Worm (Caenorhabditis elegans) whole organism, L1 larva: ENCODE data around the gene sre-30.

Experiments
- C16A3.4 ChIP-seq: fragments of 150-350 bp; optimal IDR thresholded peaks from 2 replicates; lab custom pipeline; 2014; ENCODE audit warnings: missing biosample characterization, missing genetic modification characterization
- C34B4.2 ChIP-seq: sonication (generic microtip); optimal IDR thresholded peaks from 2 replicates; lab custom pipeline; 2017; ENCODE audit warnings: mild to moderate bottlenecking, missing genetic modification characterization, missing compliant biosample characterization
- alr-1 ChIP-seq: fragments of 200-800 bp; sonication (Bioruptor generic); optimal IDR thresholded peaks from 2 replicates; lab custom pipeline; 2018; ENCODE audit warnings: borderline replicate concordance, mild to moderate bottlenecking, missing genetic modification characterization, missing compliant biosample characterization
- aly-2 ChIP-seq: fragments of 150-350 bp; optimal IDR thresholded peaks from 2 replicates; lab custom pipeline; 2014; ENCODE audit warnings: missing biosample characterization, missing genetic modification characterization
- ceh-63 ChIP-seq: fragments of 200-800 bp; sonication (Bioruptor generic); optimal IDR thresholded peaks from 2 replicates; lab custom pipeline; 2018; ENCODE audit warnings: mild to moderate bottlenecking, missing genetic modification characterization, missing compliant biosample characterization
- ceh-8 ChIP-seq: fragments of 200-800 bp; sonication (Bioruptor generic); optimal IDR thresholded peaks from 2 replicates; lab custom pipeline; 2018; ENCODE audit warnings: mild to moderate bottlenecking, missing genetic modification characterization, moderate library complexity, missing compliant biosample characterization
- ceh-88 ChIP-seq: fragments of 200-800 bp; sonication (Bioruptor generic); IDR thresholded peaks from 2 replicates; pipeline ENCODE4 v1.3.6; 2022; ENCODE audit warnings: missing genetic modification characterization, missing compliant biosample characterization
- ceh-90 ChIP-seq: sonication (generic microtip); optimal IDR thresholded peaks from 2 replicates; lab custom pipeline; 2016; ENCODE audit warnings: missing genetic modification characterization, missing compliant biosample characterization
- dpl-1 ChIP-seq, 3 experiments: fragments of 150-350 bp in 2 of 3; sonication (generic microtip) in 1 of 3; optimal IDR thresholded peaks; 2 replicates each; lab custom pipeline; 2014 to 2017; ENCODE audit warnings: missing biosample characterization in 3 of 3, missing genetic modification characterization in 3 of 3, missing genetic modification reagents in 3 of 3
- dsc-1 ChIP-seq: sonication (generic microtip); optimal IDR thresholded peaks from 2 replicates; lab custom pipeline; 2016; ENCODE audit warnings: mild to moderate bottlenecking, missing genetic modification characterization, missing compliant biosample characterization
- efl-3 ChIP-seq: fragments of 200-800 bp; sonication (Bioruptor generic); optimal IDR thresholded peaks from 2 replicates; lab custom pipeline; 2018; ENCODE audit warnings: mild to moderate bottlenecking, missing genetic modification characterization, missing compliant biosample characterization
- egl-13 ChIP-seq: sonication (generic microtip); optimal IDR thresholded peaks from 2 replicates; lab custom pipeline; 2016; ENCODE audit warnings: missing genotype, missing genetic modification reagents, missing genetic modification characterization, missing compliant biosample characterization
- egl-27 ChIP-seq, 2 experiments: fragments of 150-350 bp in 1 of 2; sonication (generic microtip); optimal IDR thresholded peaks; 3 replicates each; lab custom pipeline; 2017 to 2018; ENCODE audit warnings: missing biosample characterization in 2 of 2, missing genetic modification characterization in 2 of 2, missing genetic modification reagents in 2 of 2
- elt-2 ChIP-seq: sonication (generic microtip); optimal IDR thresholded peaks from 2 replicates; lab custom pipeline; 2016; ENCODE audit warnings: missing genetic modification characterization, mild to moderate bottlenecking, inconsistent platforms, missing compliant biosample characterization, missing genetic modification reagents
- fkh-4 ChIP-seq: sonication (generic microtip); optimal IDR thresholded peaks from 2 replicates; lab custom pipeline; 2016; ENCODE audit warnings: missing compliant biosample characterization, missing genetic modification characterization, borderline replicate concordance
- fos-1 ChIP-seq: fragments of 150-350 bp; optimal IDR thresholded peaks from 2 replicates; lab custom pipeline; 2014; ENCODE audit warnings: missing biosample characterization, missing genetic modification characterization
- grh-1 ChIP-seq: fragments of 200-800 bp; sonication (Bioruptor generic); IDR thresholded peaks from 2 replicates; pipeline ENCODE4 v1.3.6; 2022; ENCODE audit warnings: missing genetic modification reagents, missing genetic modification characterization, missing compliant biosample characterization
- hpl-2 ChIP-seq: fragments of 150-350 bp; optimal IDR thresholded peaks from 2 replicates; lab custom pipeline; 2014; ENCODE audit warnings: missing biosample characterization, missing genetic modification reagents, missing genetic modification characterization
- jun-1 ChIP-seq: fragments of 150-350 bp; optimal IDR thresholded peaks from 2 replicates; lab custom pipeline; 2014; ENCODE audit warnings: missing biosample characterization, missing genetic modification reagents, missing genetic modification characterization
- lin-13 ChIP-seq: fragments of 150-350 bp; optimal IDR thresholded peaks from 2 replicates; lab custom pipeline; 2014; ENCODE audit warnings: missing biosample characterization, missing genetic modification reagents, missing genetic modification characterization
- lin-39 ChIP-seq: fragments of 150-350 bp; optimal IDR thresholded peaks from 2 replicates; lab custom pipeline; 2014; ENCODE audit warnings: missing biosample characterization, missing genetic modification reagents, missing genetic modification characterization
- mdl-1 ChIP-seq, 2 experiments: fragments of 150-350 bp; optimal IDR thresholded peaks; 2 replicates each; lab custom pipeline; 2014 to 2017; ENCODE audit warnings: missing biosample characterization in 2 of 2, missing genetic modification characterization in 2 of 2, inconsistent platforms in 1 of 2
- nhr-11 ChIP-seq: fragments of 150-350 bp; optimal IDR thresholded peaks from 2 replicates; lab custom pipeline; 2014; ENCODE audit warnings: missing biosample characterization, missing genetic modification characterization
- nhr-28 ChIP-seq: fragments of 150-350 bp; optimal IDR thresholded peaks from 2 replicates; lab custom pipeline; 2014; ENCODE audit warnings: missing biosample characterization, missing genetic modification characterization
- nhr-76 ChIP-seq: sonication (generic microtip); optimal IDR thresholded peaks from 2 replicates; lab custom pipeline; 2017; ENCODE audit warnings: missing biosample characterization, missing genetic modification characterization
- nhr-85 ChIP-seq: sonication (generic microtip); peaks from one replicate; lab custom pipeline; 2016; ENCODE audit warnings: missing genetic modification characterization, inconsistent platforms, missing compliant biosample characterization
- pag-3 ChIP-seq: sonication (generic microtip); optimal IDR thresholded peaks from 2 replicates; lab custom pipeline; 2017; ENCODE audit warnings: missing genetic modification characterization, mild to moderate bottlenecking, missing compliant biosample characterization, antibody characterized with exemption, borderline replicate concordance; ENCODE audit not compliant: insufficient read depth
- pax-3 ChIP-seq: fragments of 200-800 bp; sonication (Bioruptor generic); optimal IDR thresholded peaks from 2 replicates; lab custom pipeline; 2018; ENCODE audit warnings: mild to moderate bottlenecking, missing genetic modification characterization, moderate library complexity, missing compliant biosample characterization
- skn-1 ChIP-seq: fragments of 150-350 bp; optimal IDR thresholded peaks from 2 replicates; lab custom pipeline; 2014; ENCODE audit warnings: missing biosample characterization, missing genetic modification characterization
- snu-23 ChIP-seq: sonication (generic microtip); optimal IDR thresholded peaks from 2 replicates; lab custom pipeline; 2016; ENCODE audit warnings: missing genetic modification characterization, missing compliant biosample characterization
- sox-4 ChIP-seq: sonication (generic microtip); optimal IDR thresholded peaks from 2 replicates; lab custom pipeline; 2016; ENCODE audit warnings: missing genetic modification characterization, missing compliant biosample characterization
- tlp-1 ChIP-seq: fragments of 150-350 bp; optimal IDR thresholded peaks from 2 replicates; lab custom pipeline; 2014; ENCODE audit warnings: missing biosample characterization, missing genetic modification characterization
- unc-130 ChIP-seq: fragments of 150-350 bp; optimal IDR thresholded peaks from 2 replicates; lab custom pipeline; 2017; ENCODE audit warnings: missing biosample characterization, missing genetic modification characterization, inconsistent platforms
- unc-30 ChIP-seq: sonication (generic microtip); optimal IDR thresholded peaks from 2 replicates; lab custom pipeline; 2017; ENCODE audit warnings: missing biosample characterization, missing genetic modification characterization
- zag-1 ChIP-seq: fragments of 150-350 bp; optimal IDR thresholded peaks from 2 replicates; lab custom pipeline; 2014; ENCODE audit warnings: missing biosample characterization, missing genetic modification characterization

The sre-30 gene

ce11 chrII:12397656-12398055 lies 8.6 kb downstream of the sre-30 start, which contains the start of gene F57G9.7:
F57G9.7 (minus strand) TSS chrII:12397756.
- no peak for TF ChIP-seq nhr-85
- TF ChIP-seq fos-1 (tag; lab: Kevin White, UChicago): no peak
- no peak for TF ChIP-seq ceh-8
- no peak for TF ChIP-seq sox-4 (tag; lab: Kevin White, UChicago)
- TF ChIP-seq pax-3 (tag; lab: Kevin White, UChicago): peak; percentile 16

ce11 chrII:12394138-12394537 lies 12.2 kb downstream of the sre-30 start:
- no peak for TF ChIP-seq pag-3 (tag; lab: Kevin White, UChicago)
- TF ChIP-seq nhr-28: no peak
- TF ChIP-seq dpl-1 (GFP tag; optimal IDR thresholded peaks at IDR 0.05; lab: Kevin White, UChicago): no peak
- no peak for TF ChIP-seq ceh-88 (GFP tag; lab: Robert Waterston, UW)
- TF ChIP-seq lin-13 (GFP tag; lab: Kevin White, UChicago): no peak
- no peak for TF ChIP-seq unc-130 (tag; lab: Kevin White, UChicago)
- TF ChIP-seq skn-1 (tag; lab: Kevin White, UChicago): no peak
- TF ChIP-seq mdl-1 (tag; optimal IDR thresholded peaks at IDR 0.05; lab: Kevin White, UChicago): no peak
- TF ChIP-seq hpl-2: no peak
- TF ChIP-seq aly-2 (tag; lab: Kevin White, UChicago): no peak
- TF ChIP-seq tlp-1 (tag; lab: Kevin White, UChicago): no peak

- TF ChIP-seq dsc-1 (tag; lab: Kevin White, UChicago): no peak
- TF ChIP-seq ceh-63 (GFP tag; lab: Kevin White, UChicago): no peak
- TF ChIP-seq ceh-90 (tag; lab: Kevin White, UChicago): no peak
- no peak for TF ChIP-seq sox-4 (tag; lab: Kevin White, UChicago)
- TF ChIP-seq fkh-4 (tag; lab: Kevin White, UChicago): no peak
- TF ChIP-seq fos-1 (tag; lab: Kevin White, UChicago): no peak
- TF ChIP-seq dpl-1 (GFP tag; optimal IDR thresholded peaks at IDR 0.05; lab: Kevin White, UChicago): no peak
- no peak for TF ChIP-seq C16A3.4 (tag; lab: Kevin White, UChicago)
- TF ChIP-seq egl-13 (tag; lab: Kevin White, UChicago): no peak
- TF ChIP-seq lin-39 (tag; lab: Kevin White, UChicago): no peak
- no peak for TF ChIP-seq alr-1 (tag; lab: Kevin White, UChicago)
- no peak for TF ChIP-seq efl-3 (GFP tag; lab: Kevin White, UChicago)
- no peak for TF ChIP-seq zag-1 (tag; lab: Kevin White, UChicago)
- no peak for TF ChIP-seq jun-1 (tag; lab: Kevin White, UChicago)
- no peak for TF ChIP-seq snu-23 (GFP tag; lab: Kevin White, UChicago)
- TF ChIP-seq grh-1 (GFP tag; lab: Robert Waterston, UW): no peak
- TF ChIP-seq elt-2: no peak
- TF ChIP-seq unc-30: no peak
Measured at ce11 chrII:12393690-12394089, 12.6 kb downstream of the sre-30 start, which contains the start of gene Y57A10B.7. Y57A10B.7 (minus strand) TSS chrII:12393790.

- TF ChIP-seq nhr-76: no peak
- no peak for TF ChIP-seq egl-27 (tag; optimal IDR thresholded peaks at IDR 0.05; lab: Kevin White, UChicago)
- no peak for TF ChIP-seq elt-2
- no peak for TF ChIP-seq mdl-1 (tag; optimal IDR thresholded peaks at IDR 0.05; lab: Kevin White, UChicago)
- TF ChIP-seq C34B4.2 (tag; lab: Kevin White, UChicago): no peak
- TF ChIP-seq nhr-11: no peak
- TF ChIP-seq lin-39 (tag; lab: Kevin White, UChicago): no peak
Measured at ce11 chrII:12389783-12390182, 16.5 kb downstream of the sre-30 start, which contains the start of gene Y57A10B.6. Y57A10B.6 (plus strand) TSS chrII:12390083.
